Worm (Caenorhabditis elegans) whole organism, L1 larva: ENCODE data around the gene ucr-1.

ENCODE experiments used
- C04F5.9 ChIP-seq: sonication (generic microtip); optimal IDR thresholded peaks from 2 replicates; lab custom pipeline; 2016; ENCODE audit warnings: missing genetic modification characterization, missing compliant biosample characterization
- C16A3.4 ChIP-seq: fragments of 150-350 bp; optimal IDR thresholded peaks from 2 replicates; lab custom pipeline; 2014; ENCODE audit warnings: missing biosample characterization, missing genetic modification characterization
- C34B4.2 ChIP-seq: sonication (generic microtip); optimal IDR thresholded peaks from 2 replicates; lab custom pipeline; 2017; ENCODE audit warnings: mild to moderate bottlenecking, missing genetic modification characterization, missing compliant biosample characterization
- F16B12.6 ChIP-seq: fragments of 150-350 bp; optimal IDR thresholded peaks from 2 replicates; lab custom pipeline; 2014; ENCODE audit warnings: missing biosample characterization, missing genetic modification characterization
- Y116A8C.19 ChIP-seq: sonication (generic microtip); optimal IDR thresholded peaks from 2 replicates; lab custom pipeline; 2016; ENCODE audit warnings: missing compliant biosample characterization, missing genetic modification characterization, borderline replicate concordance
- aha-1 ChIP-seq: fragments of 150-350 bp; optimal IDR thresholded peaks from 2 replicates; lab custom pipeline; 2014; ENCODE audit warnings: missing biosample characterization, missing genetic modification characterization
- ama-1 ChIP-seq: fragments of 150-350 bp; optimal IDR thresholded peaks from 2 replicates; lab custom pipeline; 2014
- ceh-82 ChIP-seq, 3 experiments: fragments of 150-350 bp in 1 of 3; sonication (generic microtip) in 2 of 3; optimal IDR thresholded peaks; 2 replicates each; lab custom pipeline; 2014 to 2017; ENCODE audit warnings: missing biosample characterization in 3 of 3, missing genetic modification characterization in 3 of 3
- ceh-88 ChIP-seq: fragments of 200-800 bp; sonication (Bioruptor generic); IDR thresholded peaks from 2 replicates; pipeline ENCODE4 v1.3.6; 2022; ENCODE audit warnings: missing genetic modification characterization, missing compliant biosample characterization
- ceh-90 ChIP-seq: sonication (generic microtip); optimal IDR thresholded peaks from 2 replicates; lab custom pipeline; 2016; ENCODE audit warnings: missing genetic modification characterization, missing compliant biosample characterization
- dpl-1 ChIP-seq, 3 experiments: fragments of 150-350 bp in 2 of 3; sonication (generic microtip) in 1 of 3; optimal IDR thresholded peaks; 2 replicates each; lab custom pipeline; 2014 to 2017; ENCODE audit warnings: missing biosample characterization in 3 of 3, missing genetic modification characterization in 3 of 3, missing genetic modification reagents in 3 of 3
- dsc-1 ChIP-seq: sonication (generic microtip); optimal IDR thresholded peaks from 2 replicates; lab custom pipeline; 2016; ENCODE audit warnings: mild to moderate bottlenecking, missing genetic modification characterization, missing compliant biosample characterization
- efl-1 ChIP-seq, 4 experiments: fragments of 150-350 bp; optimal IDR thresholded peaks in 3 of 4; peaks in 1 of 4; 1 replicate in 1 of 4; 2 replicates in 3 of 4; lab custom pipeline; 2014; ENCODE audit warnings: missing biosample characterization in 2 of 4, missing genetic modification characterization in 2 of 4, missing genetic modification reagents in 2 of 4
- efl-3 ChIP-seq: fragments of 200-800 bp; sonication (Bioruptor generic); optimal IDR thresholded peaks from 2 replicates; lab custom pipeline; 2018; ENCODE audit warnings: mild to moderate bottlenecking, missing genetic modification characterization, missing compliant biosample characterization
- egl-13 ChIP-seq: sonication (generic microtip); optimal IDR thresholded peaks from 2 replicates; lab custom pipeline; 2016; ENCODE audit warnings: missing genotype, missing genetic modification reagents, missing genetic modification characterization, missing compliant biosample characterization
- elt-2 ChIP-seq: sonication (generic microtip); optimal IDR thresholded peaks from 2 replicates; lab custom pipeline; 2016; ENCODE audit warnings: missing genetic modification characterization, mild to moderate bottlenecking, inconsistent platforms, missing compliant biosample characterization, missing genetic modification reagents
- elt-3 ChIP-seq, 6 experiments: fragments of 150-350 bp in 1 of 6; sonication (generic microtip); optimal IDR thresholded peaks; 2 replicates each; lab custom pipeline; 2017 to 2018; ENCODE audit warnings: missing biosample characterization in 6 of 6, missing genetic modification characterization in 6 of 6, inconsistent platforms in 1 of 6
- fos-1 ChIP-seq: fragments of 150-350 bp; optimal IDR thresholded peaks from 2 replicates; lab custom pipeline; 2014; ENCODE audit warnings: missing biosample characterization, missing genetic modification characterization
- hlh-4 ChIP-seq: sonication (generic microtip); optimal IDR thresholded peaks from 2 replicates; lab custom pipeline; 2016; ENCODE audit warnings: mild to moderate bottlenecking, missing genetic modification characterization, missing compliant biosample characterization
- hpl-2 ChIP-seq: fragments of 150-350 bp; optimal IDR thresholded peaks from 2 replicates; lab custom pipeline; 2014; ENCODE audit warnings: missing biosample characterization, missing genetic modification reagents, missing genetic modification characterization
- irx-1 ChIP-seq: sonication (generic microtip); optimal IDR thresholded peaks from 2 replicates; lab custom pipeline; 2016; ENCODE audit warnings: missing genetic modification characterization, missing compliant biosample characterization
- jun-1 ChIP-seq: fragments of 150-350 bp; optimal IDR thresholded peaks from 2 replicates; lab custom pipeline; 2014; ENCODE audit warnings: missing biosample characterization, missing genetic modification reagents, missing genetic modification characterization
- lin-13 ChIP-seq: fragments of 150-350 bp; optimal IDR thresholded peaks from 2 replicates; lab custom pipeline; 2014; ENCODE audit warnings: missing biosample characterization, missing genetic modification reagents, missing genetic modification characterization
- lin-35 ChIP-seq, 2 experiments: fragments of 150-350 bp; optimal IDR thresholded peaks; 2 replicates each; lab custom pipeline; 2014; ENCODE audit warnings: missing biosample characterization in 2 of 2, missing genetic modification characterization in 2 of 2, missing genetic modification reagents in 2 of 2
- lir-3 ChIP-seq: sonication (generic microtip); optimal IDR thresholded peaks from 2 replicates; lab custom pipeline; 2016; ENCODE audit warnings: mild to moderate bottlenecking, missing genetic modification characterization, moderate library complexity, missing compliant biosample characterization; ENCODE audit not compliant: poor library complexity
- mdl-1 ChIP-seq, 2 experiments: fragments of 150-350 bp; optimal IDR thresholded peaks; 2 replicates each; lab custom pipeline; 2014 to 2017; ENCODE audit warnings: missing biosample characterization in 2 of 2, missing genetic modification characterization in 2 of 2, inconsistent platforms in 1 of 2
- nhr-19 ChIP-seq: fragments of 200-800 bp; sonication (Bioruptor generic); conservative IDR thresholded peaks from 2 replicates; pipeline ENCODE4 v1.3.6; 2022; ENCODE audit warnings: missing genetic modification characterization, missing compliant biosample characterization
- nhr-20 ChIP-seq: sonication (generic microtip); optimal IDR thresholded peaks from 2 replicates; lab custom pipeline; 2016; ENCODE audit warnings: mild to moderate bottlenecking, missing genetic modification characterization, missing compliant biosample characterization
- nhr-28 ChIP-seq: fragments of 150-350 bp; optimal IDR thresholded peaks from 2 replicates; lab custom pipeline; 2014; ENCODE audit warnings: missing biosample characterization, missing genetic modification characterization
- nhr-47 ChIP-seq: sonication (generic microtip); optimal IDR thresholded peaks from 2 replicates; lab custom pipeline; 2016; ENCODE audit warnings: mild to moderate bottlenecking, missing genetic modification characterization, moderate library complexity, missing compliant biosample characterization
- nhr-71 ChIP-seq: sonication (generic microtip); optimal IDR thresholded peaks from 2 replicates; lab custom pipeline; 2016; ENCODE audit warnings: mild to moderate bottlenecking, missing genetic modification characterization, moderate library complexity, missing compliant biosample characterization
- nhr-84 ChIP-seq: sonication (generic microtip); optimal IDR thresholded peaks from 2 replicates; lab custom pipeline; 2017; ENCODE audit warnings: missing biosample characterization, missing genetic modification characterization
- nhr-90 ChIP-seq: sonication (generic microtip); optimal IDR thresholded peaks from 2 replicates; lab custom pipeline; 2016; ENCODE audit warnings: mild to moderate bottlenecking, missing genetic modification characterization, missing compliant biosample characterization; ENCODE audit not compliant: poor library complexity
- pqm-1 ChIP-seq: sonication (generic microtip); optimal IDR thresholded peaks from 3 replicates; lab custom pipeline; 2017; ENCODE audit warnings: missing biosample characterization, missing genetic modification characterization
- rnt-1 ChIP-seq: sonication (generic microtip); optimal IDR thresholded peaks from 2 replicates; lab custom pipeline; 2016; ENCODE audit warnings: mild to moderate bottlenecking, missing genetic modification characterization, moderate library complexity, missing compliant biosample characterization
- snpc-4 ChIP-seq: fragments of 150-350 bp; optimal IDR thresholded peaks from 2 replicates; lab custom pipeline; 2014; ENCODE audit warnings: missing biosample characterization, missing genetic modification characterization
- snu-23 ChIP-seq: sonication (generic microtip); optimal IDR thresholded peaks from 2 replicates; lab custom pipeline; 2016; ENCODE audit warnings: missing genetic modification characterization, missing compliant biosample characterization
- sox-4 ChIP-seq: sonication (generic microtip); optimal IDR thresholded peaks from 2 replicates; lab custom pipeline; 2016; ENCODE audit warnings: missing genetic modification characterization, missing compliant biosample characterization
- sup-37 ChIP-seq: fragments of 200-800 bp; sonication (Bioruptor generic); optimal IDR thresholded peaks from 2 replicates; lab custom pipeline; 2018; ENCODE audit warnings: mild to moderate bottlenecking, missing genetic modification characterization, missing compliant biosample characterization
- swsn-7 ChIP-seq: sonication (generic microtip); optimal IDR thresholded peaks from 2 replicates; lab custom pipeline; 2016; ENCODE audit warnings: missing genetic modification characterization, missing compliant biosample characterization
- tbx-2 ChIP-seq: sonication (generic microtip); optimal IDR thresholded peaks from 2 replicates; lab custom pipeline; 2016; ENCODE audit warnings: missing genetic modification characterization, missing compliant biosample characterization
- unc-130 ChIP-seq: fragments of 150-350 bp; optimal IDR thresholded peaks from 2 replicates; lab custom pipeline; 2017; ENCODE audit warnings: missing biosample characterization, missing genetic modification characterization, inconsistent platforms
- unc-30 ChIP-seq: sonication (generic microtip); optimal IDR thresholded peaks from 2 replicates; lab custom pipeline; 2017; ENCODE audit warnings: missing biosample characterization, missing genetic modification characterization
- unc-62 ChIP-seq: fragments of 150-350 bp; optimal IDR thresholded peaks from 2 replicates; lab custom pipeline; 2014; ENCODE audit warnings: missing biosample characterization, missing genetic modification reagents, missing genetic modification characterization
- unc-86 ChIP-seq: sonication (generic microtip); optimal IDR thresholded peaks from 2 replicates; lab custom pipeline; 2016; ENCODE audit warnings: missing genetic modification characterization, missing compliant biosample characterization
- unc-98 ChIP-seq: fragments of 200-800 bp; sonication (Bioruptor generic); IDR thresholded peaks from 2 replicates; pipeline ENCODE4 v1.3.6; 2022; ENCODE audit warnings: missing genetic modification characterization, missing compliant biosample characterization
- xbp-1 ChIP-seq: sonication (generic microtip); optimal IDR thresholded peaks from 2 replicates; lab custom pipeline; 2016; ENCODE audit warnings: missing genetic modification characterization, missing compliant biosample characterization
- zip-4 ChIP-seq: fragments of 200-800 bp; sonication (Bioruptor generic); optimal IDR thresholded peaks from 2 replicates; lab custom pipeline; 2018; ENCODE audit warnings: mild to moderate bottlenecking, missing genetic modification characterization, moderate library complexity, missing compliant biosample characterization
- ztf-4 ChIP-seq: fragments of 150-350 bp; optimal IDR thresholded peaks from 2 replicates; lab custom pipeline; 2014; ENCODE audit warnings: missing biosample characterization, missing genetic modification characterization

ucr-1 gene

DNA sequence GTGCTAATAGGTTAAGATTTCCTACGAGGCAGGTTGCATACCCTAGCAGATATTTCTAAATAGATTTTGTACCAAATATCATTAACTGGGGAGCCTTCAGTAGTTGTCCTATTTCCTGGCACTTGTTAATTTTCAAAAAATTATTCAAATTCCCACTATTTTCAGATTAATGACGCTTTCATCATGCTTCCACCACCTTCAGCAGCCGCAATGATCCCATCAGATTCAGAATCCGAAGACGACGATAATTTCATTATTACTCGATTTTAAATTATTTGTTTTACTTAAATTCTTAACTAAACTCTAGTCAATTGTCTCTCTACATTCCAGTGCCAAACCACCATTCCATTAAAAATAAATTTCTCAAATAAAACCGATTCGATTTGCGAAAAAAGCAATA lies 41.1 kb upstream of the ucr-1 start:
- TF ChIP-seq nhr-71 (tag; lab: Kevin White, UChicago), result peak; percentile 71
- TF ChIP-seq ama-1 (lab: Kevin White, UChicago), result peak; percentile 92
- peak in 1 of 2 experiments; percentile 22 for TF ChIP-seq lin-35 (GFP tag; optimal IDR thresholded peaks at IDR 0.05; lab: Kevin White, UChicago)
- no peak for TF ChIP-seq unc-130
- TF ChIP-seq xbp-1 (tag; lab: Kevin White, UChicago), result peak; percentile 28
- TF ChIP-seq swsn-7 (tag; lab: Kevin White, UChicago), result peak; percentile 5
- TF ChIP-seq nhr-84, result no peak
- TF ChIP-seq unc-98 (GFP tag; lab: Robert Waterston, UW), result no peak
- TF ChIP-seq lir-3 (tag; lab: Kevin White, UChicago), result peak; percentile 43
- peak; percentile 45 for TF ChIP-seq nhr-19 (GFP tag; lab: Robert Waterston, UW)
- no peak for TF ChIP-seq Y116A8C.19 (tag; lab: Kevin White, UChicago)
- TF ChIP-seq tbx-2 (tag; lab: Kevin White, UChicago), result peak; percentile 40
- peak; percentile 16 for TF ChIP-seq snu-23 (GFP tag; lab: Kevin White, UChicago)
- peak; percentile 20 for TF ChIP-seq ztf-4 (tag; lab: Kevin White, UChicago)
- no peak for TF ChIP-seq jun-1 (tag; lab: Kevin White, UChicago)
- TF ChIP-seq dsc-1 (tag; lab: Kevin White, UChicago), result no peak
- no peak for TF ChIP-seq ceh-82 (tag; optimal IDR thresholded peaks at IDR 0.05; lab: Kevin White, UChicago)
- peak; percentile 71 for TF ChIP-seq nhr-90 (tag; lab: Kevin White, UChicago)
- peak; percentile 36 for TF ChIP-seq elt-2
- no peak for TF ChIP-seq aha-1 (tag; lab: Kevin White, UChicago)
- TF ChIP-seq C04F5.9 (tag; lab: Kevin White, UChicago), result no peak
- no peak for TF ChIP-seq efl-1 (optimal IDR thresholded peaks at IDR 0.05; lab: Kevin White, UChicago)
- peak in 1 of 2 experiments; percentile 64 for TF ChIP-seq efl-1 (GFP tag; optimal IDR thresholded peaks at IDR 0.05 in 1 of 2; lab: Kevin White, UChicago)
- TF ChIP-seq ceh-88, result no peak
- no peak for TF ChIP-seq hpl-2 (GFP tag; lab: Kevin White, UChicago)
- no peak for TF ChIP-seq elt-3 (tag; optimal IDR thresholded peaks at IDR 0.05; lab: Kevin White, UChicago)
- TF ChIP-seq C34B4.2 (tag; lab: Kevin White, UChicago), result no peak
- TF ChIP-seq efl-3 (GFP tag; lab: Kevin White, UChicago), result no peak
- no peak for TF ChIP-seq nhr-28
- peak; percentile 51 for TF ChIP-seq nhr-47 (tag; lab: Kevin White, UChicago)
- peak; percentile 89 for TF ChIP-seq nhr-20
- no peak for TF ChIP-seq ceh-90 (tag; lab: Kevin White, UChicago)
- TF ChIP-seq, all 84 proteins: peak for 15

DNA sequence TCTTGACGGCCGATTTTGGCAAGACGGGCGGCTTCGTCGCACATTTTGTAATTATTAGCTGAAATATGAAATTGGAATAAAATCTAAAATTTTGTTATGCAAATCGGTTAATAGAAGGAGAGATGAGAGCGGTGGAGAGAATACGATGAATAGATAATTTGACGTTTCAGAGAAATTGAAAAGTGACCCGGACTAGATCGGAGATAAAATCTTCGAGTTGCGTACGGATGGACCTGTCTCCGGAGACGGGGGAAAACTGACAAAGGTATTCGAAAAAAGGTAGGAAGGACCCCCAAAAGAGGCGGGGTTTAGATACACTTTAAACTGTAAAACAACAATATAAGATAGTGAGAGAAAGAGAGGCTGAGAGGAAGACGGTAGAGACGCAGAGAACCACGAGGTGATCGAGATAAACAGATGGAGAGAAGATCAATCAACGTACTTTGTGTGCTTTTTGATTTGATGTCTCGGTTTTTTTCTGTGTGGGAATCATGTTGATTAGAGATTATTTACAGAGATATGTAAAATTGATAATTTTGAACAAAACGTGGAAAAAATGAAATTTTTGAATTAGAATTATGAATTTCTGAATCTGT lies 39.8 kb upstream of the ucr-1 start, which contains the start of gene F09F7.6:
F09F7.6 (minus strand) TSS at position 64 of the 596 bp plus-strand sequence.
- TF ChIP-seq unc-30 (tag; lab: Kevin White, UChicago), result no peak
- TF ChIP-seq tbx-2 (tag; lab: Kevin White, UChicago), result peak; percentile 81
- peak in 2 of 3 experiments; percentile 21 to 42 for TF ChIP-seq dpl-1 (GFP tag; optimal IDR thresholded peaks at IDR 0.05; lab: Kevin White, UChicago)
- TF ChIP-seq unc-62 (GFP tag; lab: Kevin White, UChicago), result no peak
- no peak for TF ChIP-seq snpc-4 (tag; lab: Kevin White, UChicago)
- peak; percentile 72 for TF ChIP-seq lir-3 (tag; lab: Kevin White, UChicago)
- TF ChIP-seq efl-1 (optimal IDR thresholded peaks at IDR 0.05; lab: Kevin White, UChicago), result peak; percentile 37 to 52
- TF ChIP-seq efl-1 (GFP tag; optimal IDR thresholded peaks at IDR 0.05 in 1 of 2; lab: Kevin White, UChicago), result peak in 1 of 2 experiments; percentile 96
- TF ChIP-seq elt-2, result peak; percentile 74
- TF ChIP-seq C04F5.9 (tag; lab: Kevin White, UChicago), result peak; percentile 26
- no peak for TF ChIP-seq zip-4 (GFP tag; lab: Kevin White, UChicago)
- no peak for TF ChIP-seq fos-1
- TF ChIP-seq sup-37 (GFP tag; lab: Kevin White, UChicago), result no peak
- no peak for TF ChIP-seq hlh-4 (tag; lab: Kevin White, UChicago)
- no peak for TF ChIP-seq nhr-84
- TF ChIP-seq irx-1, result peak; percentile 10
- no peak for TF ChIP-seq pqm-1
- TF ChIP-seq elt-3 (tag; optimal IDR thresholded peaks at IDR 0.05; lab: Kevin White, UChicago), result peak; percentile 35 to 93 (median 72)
- TF ChIP-seq egl-13, result no peak
- TF ChIP-seq nhr-71 (tag; lab: Kevin White, UChicago), result peak; percentile 95
- TF ChIP-seq ama-1 (lab: Kevin White, UChicago), result peak; percentile 47
- TF ChIP-seq C16A3.4 (tag; lab: Kevin White, UChicago), result peak; percentile 74
- peak in 1 of 2 experiments; percentile 96 for TF ChIP-seq mdl-1 (tag; optimal IDR thresholded peaks at IDR 0.05; lab: Kevin White, UChicago)
- TF ChIP-seq F16B12.6 (tag; lab: Kevin White, UChicago), result no peak
- TF ChIP-seq rnt-1 (tag; lab: Kevin White, UChicago), result peak; percentile 76
- TF ChIP-seq nhr-28, result no peak
- TF ChIP-seq unc-86, result no peak
- no peak for TF ChIP-seq C34B4.2 (tag; lab: Kevin White, UChicago)
- peak; percentile 4 for TF ChIP-seq lin-13 (GFP tag; lab: Kevin White, UChicago)
- no peak for TF ChIP-seq sox-4 (tag; lab: Kevin White, UChicago)
